Worm (Caenorhabditis elegans): ENCODE results near the gene C33H5.1.

C33H5.1 gene

ce11 chrIV:7796432-7797113 is 12.1 kb upstream of the C33H5.1 start, which contains the start of gene sgo-1:
Gene sgo-1, minus strand, starts transcription at chrIV:7796482.
- no peak for TF ChIP-seq tbx-9 (tag; optimal IDR thresholded peaks at IDR 0.05; ENCODE audit: borderline replicate concordance)
- TF ChIP-seq akir-1 (GFP tag; optimal IDR thresholded peaks at IDR 0.05) = no peak
- TF ChIP-seq unc-62 (GFP tag; optimal IDR thresholded peaks at IDR 0.05) = no peak
- TF ChIP-seq ets-4 (GFP tag; optimal IDR thresholded peaks at IDR 0.05) = no peak
- TF ChIP-seq nfya-1 (tag; optimal IDR thresholded peaks at IDR 0.05; ENCODE audit: borderline replicate concordance, insufficient read depth) = no peak
- peak; percentile 85 for TF ChIP-seq F49E8.2 (tag; optimal IDR thresholded peaks at IDR 0.05; ENCODE audit: insufficient read depth)
- TF ChIP-seq tlf-1 (GFP tag; optimal IDR thresholded peaks at IDR 0.05) = peak; percentile 93
- no peak for TF ChIP-seq nhr-179 (tag; optimal IDR thresholded peaks at IDR 0.05)
- peak; percentile 95 for TF ChIP-seq snpc-3.4 (tag; optimal IDR thresholded peaks at IDR 0.05)
- no peak for TF ChIP-seq B0035.1 (tag; optimal IDR thresholded peaks at IDR 0.05)
- no peak for TF ChIP-seq rec-8 (tag; optimal IDR thresholded peaks at IDR 0.05)
- TF ChIP-seq hmg-20 (GFP tag; IDR thresholded peaks at IDR 0.05) = no peak
- no peak for TF ChIP-seq C06A6.2 (GFP tag; conservative IDR thresholded peaks at IDR 0.05)
- TF ChIP-seq snpc-1.1 (tag; optimal IDR thresholded peaks at IDR 0.05; ENCODE audit: insufficient read depth) = peak; percentile 53
- no peak for TF ChIP-seq ceh-58 (GFP tag; IDR thresholded peaks at IDR 0.05)
- TF ChIP-seq gei-17 (GFP tag; optimal IDR thresholded peaks at IDR 0.05) = no peak
- TF ChIP-seq madf-3 (GFP tag; IDR thresholded peaks at IDR 0.05) = peak; percentile 97
- peak; percentile 100 for TF ChIP-seq madf-6 (GFP tag; IDR thresholded peaks at IDR 0.05)
- peak; percentile 87 for TF ChIP-seq B0336.3 (GFP tag; IDR thresholded peaks at IDR 0.05)
- TF ChIP-seq let-607 (tag; optimal IDR thresholded peaks at IDR 0.05) = no peak
- no peak for TF ChIP-seq die-1 (tag; optimal IDR thresholded peaks at IDR 0.05)
- TF ChIP-seq T26A5.8 (tag; optimal IDR thresholded peaks at IDR 0.05) = no peak
- TF ChIP-seq Y79H2A.3 (GFP tag; conservative IDR thresholded peaks at IDR 0.05) = peak; percentile 87
- no peak for TF ChIP-seq pha-4 (tag; optimal IDR thresholded peaks at IDR 0.05)
- TF ChIP-seq K12H6.12 (tag; optimal IDR thresholded peaks at IDR 0.05) = no peak
- peak; percentile 100 for TF ChIP-seq efl-1 (GFP tag; optimal IDR thresholded peaks at IDR 0.05)
- TF ChIP-seq lin-40 (tag; optimal IDR thresholded peaks at IDR 0.05) = no peak
- no peak for TF ChIP-seq ztf-22 (GFP tag; optimal IDR thresholded peaks at IDR 0.05)
- TF ChIP-seq fkh-3 (tag; optimal IDR thresholded peaks at IDR 0.05) = no peak
- TF ChIP-seq nhr-90 (tag; optimal IDR thresholded peaks at IDR 0.05) = no peak
- TF ChIP-seq nfya-2 (GFP tag; IDR thresholded peaks at IDR 0.05) = peak; percentile 70; the same call in 1 of the 2 replicates
- no peak for TF ChIP-seq ceh-40 (GFP tag; IDR thresholded peaks at IDR 0.05)
- TF ChIP-seq hlh-12 (tag; optimal IDR thresholded peaks at IDR 0.05) = no peak
- no peak for TF ChIP-seq nhr-80 (tag; optimal IDR thresholded peaks at IDR 0.05)
- TF ChIP-seq madf-8 (GFP tag; conservative IDR thresholded peaks at IDR 0.05) = peak; percentile 98
- peak; percentile 99 for TF ChIP-seq D2030.7 (GFP tag; IDR thresholded peaks at IDR 0.05)
- no peak for TF ChIP-seq mxl-1 (tag; optimal IDR thresholded peaks at IDR 0.05)
- TF ChIP-seq lsl-1 (GFP tag; optimal IDR thresholded peaks at IDR 0.05) = peak; percentile 97
- TF ChIP-seq Y56A3A.18 (GFP tag; IDR thresholded peaks at IDR 0.05) = no peak
- TF ChIP-seq let-526 (GFP tag; IDR thresholded peaks at IDR 0.05) = no peak
- TF ChIP-seq ceh-79 (tag; optimal IDR thresholded peaks at IDR 0.05) = no peak
- TF ChIP-seq ztf-28 (GFP tag; IDR thresholded peaks at IDR 0.05) = peak; percentile 73; the same call in 1 of the 2 replicates
- TF ChIP-seq aptf-2 (GFP tag; conservative IDR thresholded peaks at IDR 0.05) = no peak
- 0 out of 2 replicates have a peak, but pooled peaks have one; percentile 43 for TF ChIP-seq Y67H2A.10 (GFP tag; conservative IDR thresholded peaks at IDR 0.05)
- TF ChIP-seq Y53G8AR.9 (GFP tag; conservative IDR thresholded peaks at IDR 0.05) = peak; percentile 90
- no peak for TF ChIP-seq T07F8.4 (tag; optimal IDR thresholded peaks at IDR 0.05)
- peak; percentile 68 for TF ChIP-seq hmg-1.2 (GFP tag; IDR thresholded peaks at IDR 0.05)
